Fruit fly (Drosophila melanogaster): ENCODE measurements around the gene hng3.
A peak's percentile ranks its signal among the peaks of the same experiment; 100 is the strongest.

The hng3 gene

dm6 chr3L:722386-722785, 32.9 kb downstream of the hng3 start (continued):
- TF ChIP-seq hkb (optimal IDR thresholded peaks at IDR 0.05): no peak
- TF ChIP-seq hkb (GFP tag; IDR thresholded peaks at IDR 0.05): peak; percentile 41; the same call in 1 of the 2 replicates
- TF ChIP-seq CG3407 (GFP tag; optimal IDR thresholded peaks at IDR 0.05): no peak
- no peak for TF ChIP-seq CTCF (GFP tag; optimal IDR thresholded peaks at IDR 0.05)
- no peak for TF ChIP-seq CG16779 (GFP tag; IDR thresholded peaks at IDR 0.05)
- peak; percentile 61; the same call in 1 of the 2 replicates for TF ChIP-seq CG14014 (GFP tag; IDR thresholded peaks at IDR 0.05)
- TF ChIP-seq ase (GFP tag; IDR thresholded peaks at IDR 0.05): no peak
- no peak for TF ChIP-seq Doc2 (GFP tag; IDR thresholded peaks at IDR 0.05)
- peak; percentile 39 for TF ChIP-seq CG15269 (tag; optimal IDR thresholded peaks at IDR 0.05)
- TF ChIP-seq yki (optimal IDR thresholded peaks at IDR 0.05): no peak
- TF ChIP-seq tio (GFP tag; optimal IDR thresholded peaks at IDR 0.05): no peak
- no peak for TF ChIP-seq HLHmδ (GFP tag; optimal IDR thresholded peaks at IDR 0.05)
- no peak for TF ChIP-seq Trl (optimal IDR thresholded peaks at IDR 0.05)
- no peak for TF ChIP-seq Trl (GFP tag; optimal IDR thresholded peaks at IDR 0.05)
- no peak for TF ChIP-seq bowl (GFP tag; IDR thresholded peaks at IDR 0.05)
- no peak for TF ChIP-seq pum (GFP tag; optimal IDR thresholded peaks at IDR 0.05)
- no peak for TF ChIP-seq CG34376 (GFP tag; optimal IDR thresholded peaks at IDR 0.05)
- peak; percentile 33 for TF ChIP-seq CG18599 (GFP tag; optimal IDR thresholded peaks at IDR 0.05)
- no peak for TF ChIP-seq Hand (GFP tag; optimal IDR thresholded peaks at IDR 0.05)
- TF ChIP-seq dan (GFP tag; IDR thresholded peaks at IDR 0.05): no peak
- no peak for TF ChIP-seq Ets65A (GFP tag)
- no peak for TF ChIP-seq mld (GFP tag; IDR thresholded peaks at IDR 0.05; ENCODE audit: partially characterized antibody)
- no peak for TF ChIP-seq CG17612 (GFP tag; IDR thresholded peaks at IDR 0.05)
- no peak for TF ChIP-seq unc-4 (GFP tag; IDR thresholded peaks at IDR 0.05; ENCODE audit: partially characterized antibody)
- no peak for TF ChIP-seq ems (GFP tag; optimal IDR thresholded peaks at IDR 0.05)
- no peak for TF ChIP-seq Usf (GFP tag; optimal IDR thresholded peaks at IDR 0.05)
- no peak for TF ChIP-seq CG13296 (GFP tag; optimal IDR thresholded peaks at IDR 0.05)
- no peak for TF ChIP-seq CG8765 (GFP tag; IDR thresholded peaks at IDR 0.05)
- TF ChIP-seq Mrtf (GFP tag; IDR thresholded peaks at IDR 0.05): peak; percentile 32; the same call in 1 of the 3 replicates
- peak; percentile 36; the same call in 1 of the 3 replicates for TF ChIP-seq H15 (GFP tag; IDR thresholded peaks at IDR 0.05)
- no peak for TF ChIP-seq Atf3 (GFP tag; optimal IDR thresholded peaks at IDR 0.05)
- TF ChIP-seq CG10543 (GFP tag; optimal IDR thresholded peaks at IDR 0.05): no peak
- peak; percentile 26; the same call in 1 of the 3 replicates for TF ChIP-seq CG14050 (GFP tag; IDR thresholded peaks at IDR 0.05)
- peak; percentile 5 for TF ChIP-seq CG4820 (GFP tag; optimal IDR thresholded peaks at IDR 0.05)
- TF ChIP-seq CG5953 (GFP tag; IDR thresholded peaks at IDR 0.05): no peak
- no peak for TF ChIP-seq Ssrp (tag; optimal IDR thresholded peaks at IDR 0.05)
- no peak for TF ChIP-seq Scr (GFP tag; IDR thresholded peaks at IDR 0.05; ENCODE audit: partially characterized antibody)
- TF ChIP-seq CG42726 (GFP tag; IDR thresholded peaks at IDR 0.05; ENCODE audit: partially characterized antibody): no peak
- TF ChIP-seq vvl (GFP tag; IDR thresholded peaks at IDR 0.05): peak; percentile 57; the same call in 1 of the 2 replicates
- TF ChIP-seq MBD-R2 (GFP tag; IDR thresholded peaks at IDR 0.05): no peak
- no peak for TF ChIP-seq knrl (GFP tag; IDR thresholded peaks at IDR 0.05; ENCODE audit: partially characterized antibody)
- no peak for TF ChIP-seq C15 (GFP tag; IDR thresholded peaks at IDR 0.05)
- TF ChIP-seq E2f1 (GFP tag; IDR thresholded peaks at IDR 0.05): peak; percentile 26; the same call in 1 of the 2 replicates
- no peak for TF ChIP-seq CG15479 (GFP tag; optimal IDR thresholded peaks at IDR 0.05)
- no peak for TF ChIP-seq pros (GFP tag; optimal IDR thresholded peaks at IDR 0.05)
- peak; percentile 21 for TF ChIP-seq gem (tag; optimal IDR thresholded peaks at IDR 0.05)
- no peak for TF ChIP-seq Camta (GFP tag; optimal IDR thresholded peaks at IDR 0.05)
- no peak for TF ChIP-seq CG12942 (GFP tag; optimal IDR thresholded peaks at IDR 0.05)
- TF ChIP-seq Dad (GFP tag; optimal IDR thresholded peaks at IDR 0.05): no peak
- no peak for TF ChIP-seq CG2116 (GFP tag; optimal IDR thresholded peaks at IDR 0.05)
- TF ChIP-seq CG1602 (GFP tag; optimal IDR thresholded peaks at IDR 0.05): no peak
- TF ChIP-seq Ada2b (GFP tag; IDR thresholded peaks at IDR 0.05): peak; percentile 50
- no peak for TF ChIP-seq pita (GFP tag; optimal IDR thresholded peaks at IDR 0.05)
- no peak for TF ChIP-seq pzg (GFP tag; optimal IDR thresholded peaks at IDR 0.05)

Data from whole organism, embryonic.